Fruit fly (Drosophila melanogaster) whole organism, embryonic: ENCODE results near the gene MAPk-Ak2.
A peak's percentile ranks its signal among the peaks of the same experiment; 100 is the strongest.

ENCODE experiments used
- Atf-2 ChIP-seq: fragments of 200-800 bp; sonication (Bioruptor generic); optimal IDR thresholded peaks from 2 replicates; lab custom pipeline; 2016; ENCODE audit warnings: missing biosample characterization, missing genetic modification characterization
- BEAF-32 ChIP-seq: fragments of 200-800 bp; sonication (Bioruptor generic); optimal IDR thresholded peaks from 3 replicates; lab custom pipeline; 2017; ENCODE audit warnings: missing biosample characterization, missing genetic modification characterization, mild to moderate bottlenecking, moderate library complexity, missing genetic modification reagents
- CG10654 ChIP-seq: fragments of 200-800 bp; sonication (Bioruptor generic); optimal IDR thresholded peaks from 2 replicates; lab custom pipeline; 2016; ENCODE audit warnings: missing biosample characterization, missing genetic modification characterization
- CG11398 ChIP-seq: fragments of 200-800 bp; sonication (Bioruptor generic); optimal IDR thresholded peaks from 2 replicates; lab custom pipeline; 2016; ENCODE audit warnings: missing biosample characterization, missing genetic modification characterization
- CG1603 ChIP-seq: fragments of 200-800 bp; sonication (Bioruptor generic); optimal IDR thresholded peaks from 2 replicates; lab custom pipeline; 2019; ENCODE audit warnings: missing biosample characterization, mild to moderate bottlenecking, missing genetic modification characterization, moderate library complexity
- CG2678 ChIP-seq: fragments of 200-800 bp; sonication (Bioruptor generic); optimal IDR thresholded peaks from 3 replicates; lab custom pipeline; 2019; ENCODE audit warnings: missing biosample characterization, mild to moderate bottlenecking, missing genetic modification characterization, moderate library complexity
- CG3065 ChIP-seq: fragments of 200-800 bp; sonication (Bioruptor generic); optimal IDR thresholded peaks from 2 replicates; lab custom pipeline; 2016; ENCODE audit warnings: missing biosample characterization, missing genetic modification characterization
- CG32532 ChIP-seq: fragments of 200-800 bp; sonication (Bioruptor generic); IDR thresholded peaks from 2 replicates; pipeline ENCODE4 v1.3.6; 2022; ENCODE audit warnings: missing biosample characterization, missing genetic modification characterization
- CG4820 ChIP-seq: fragments of 200-800 bp; sonication (Bioruptor generic); optimal IDR thresholded peaks from 3 replicates; lab custom pipeline; 2016; ENCODE audit warnings: missing biosample characterization, missing genetic modification characterization
- CG6683 ChIP-seq: fragments of 200-800 bp; sonication (Bioruptor generic); optimal IDR thresholded peaks from 2 replicates; lab custom pipeline; 2017; ENCODE audit warnings: missing biosample characterization, mild to moderate bottlenecking, missing genetic modification characterization, missing genetic modification reagents
- CG6813 ChIP-seq: fragments of 200-800 bp; sonication (Bioruptor generic); optimal IDR thresholded peaks from 2 replicates; lab custom pipeline; 2017; ENCODE audit warnings: missing biosample characterization, missing genetic modification characterization, mild to moderate bottlenecking, moderate library complexity, missing genetic modification reagents
- CG7372 ChIP-seq: fragments of 200-800 bp; sonication (Bioruptor generic); IDR thresholded peaks from 2 replicates; pipeline ENCODE4 v1.3.6; 2022; ENCODE audit warnings: missing biosample characterization, missing genetic modification characterization
- CG7963 ChIP-seq: fragments of 200-800 bp; sonication (Bioruptor generic); IDR thresholded peaks from 3 replicates; pipeline ENCODE4 v1.3.6; 2022; ENCODE audit warnings: missing biosample characterization, missing genetic modification characterization; ENCODE audit not compliant: partially characterized antibody
- CG8924 ChIP-seq: fragments of 200-800 bp; optimal IDR thresholded peaks from 3 replicates; lab custom pipeline; 2019; ENCODE audit warnings: missing biosample characterization, mild to moderate bottlenecking, missing genetic modification characterization, moderate library complexity
- CG9215 ChIP-seq: fragments of 200-800 bp; sonication (Bioruptor generic); IDR thresholded peaks from 2 replicates; pipeline ENCODE4 v1.3.6; 2022; ENCODE audit warnings: missing biosample characterization, missing genetic modification characterization
- CG9817 ChIP-seq: fragments of 200-800 bp; sonication (Bioruptor generic); optimal IDR thresholded peaks from 2 replicates; lab custom pipeline; 2018; ENCODE audit warnings: missing biosample characterization, mild to moderate bottlenecking, missing genetic modification characterization, moderate library complexity
- Dbx ChIP-seq: fragments of 200-800 bp; sonication (Bioruptor generic); IDR thresholded peaks from 3 replicates; pipeline ENCODE4 v1.3.6; 2022; ENCODE audit warnings: missing biosample characterization, missing genetic modification characterization
- Dek ChIP-seq: fragments of 200-800 bp; sonication (Bioruptor generic); optimal IDR thresholded peaks from 3 replicates; lab custom pipeline; 2019; ENCODE audit warnings: missing biosample characterization, mild to moderate bottlenecking, missing genetic modification characterization, moderate library complexity
- Doc3 ChIP-seq: fragments of 200-800 bp; sonication (Bioruptor generic); IDR thresholded peaks from 3 replicates; pipeline ENCODE4 v1.3.6; 2022; ENCODE audit warnings: missing biosample characterization, missing genetic modification characterization; ENCODE audit not compliant: partially characterized antibody
- Dp ChIP-seq: fragments of 200-800 bp; sonication (Bioruptor generic); optimal IDR thresholded peaks from 2 replicates; lab custom pipeline; 2018; ENCODE audit warnings: missing biosample characterization, mild to moderate bottlenecking, missing genetic modification characterization, moderate library complexity
- E2f2 ChIP-seq: fragments of 200-800 bp; sonication (Bioruptor generic); IDR thresholded peaks from 2 replicates; pipeline ENCODE4 v1.3.6; 2022; ENCODE audit warnings: missing biosample characterization, missing genetic modification characterization
- Fer1 ChIP-seq: fragments of 200-800 bp; sonication (Bioruptor generic); optimal IDR thresholded peaks from 2 replicates; lab custom pipeline; 2017; ENCODE audit warnings: missing biosample characterization, mild to moderate bottlenecking, missing genetic modification characterization
- H2.0 ChIP-seq: fragments of 200-800 bp; sonication (Bioruptor generic); IDR thresholded peaks from 2 replicates; pipeline ENCODE4 v1.3.6; 2022; ENCODE audit warnings: missing biosample characterization, missing genetic modification characterization
- HHEX ChIP-seq: fragments of 200-800 bp; sonication (Bioruptor generic); optimal IDR thresholded peaks from 3 replicates; lab custom pipeline; 2017; ENCODE audit warnings: missing biosample characterization, mild to moderate bottlenecking, missing genetic modification characterization, missing genetic modification reagents
- Hmr ChIP-seq: fragments of 200-800 bp; sonication (Bioruptor generic); optimal IDR thresholded peaks from 3 replicates; lab custom pipeline; 2017; ENCODE audit warnings: mild to moderate bottlenecking, missing biosample characterization, missing genetic modification reagents, missing genetic modification characterization
- Mad ChIP-seq: fragments of 200-800 bp; sonication (Bioruptor generic); optimal IDR thresholded peaks from 2 replicates; lab custom pipeline; 2016; ENCODE audit warnings: missing biosample characterization, missing genetic modification characterization
- Mrtf ChIP-seq: fragments of 200-800 bp; sonication (Bioruptor generic); IDR thresholded peaks from 3 replicates; pipeline ENCODE4 v1.3.6; 2022; ENCODE audit warnings: missing biosample characterization, missing genetic modification characterization
- Nf-YA ChIP-seq: fragments of 200-800 bp; sonication (Bioruptor generic); IDR thresholded peaks from 2 replicates; pipeline ENCODE4 v1.3.6; 2022; ENCODE audit warnings: missing biosample characterization, missing genetic modification characterization
- Poxn ChIP-seq: fragments of 200-800 bp; sonication (Bioruptor generic); IDR thresholded peaks from 2 replicates; pipeline ENCODE4 v1.3.6; 2022; ENCODE audit warnings: missing biosample characterization, missing genetic modification characterization
- Sin3A ChIP-seq: fragments of >200 bp; optimal IDR thresholded peaks from 2 replicates; lab custom pipeline; 2018
- Spps ChIP-seq: fragments of 200-800 bp; sonication (Bioruptor generic); optimal IDR thresholded peaks from 2 replicates; lab custom pipeline; 2018; ENCODE audit warnings: missing biosample characterization, mild to moderate bottlenecking, missing genetic modification characterization
- Ssrp ChIP-seq: fragments of 200-800 bp; sonication (Bioruptor generic); optimal IDR thresholded peaks from 2 replicates; lab custom pipeline; 2018; ENCODE audit warnings: missing biosample characterization, mild to moderate bottlenecking, missing genetic modification characterization, moderate library complexity
- Vsx1 ChIP-seq: fragments of 200-800 bp; sonication (Bioruptor generic); optimal IDR thresholded peaks from 2 replicates; lab custom pipeline; 2017; ENCODE audit warnings: missing biosample characterization, mild to moderate bottlenecking, missing genetic modification characterization, missing genetic modification reagents
- btn ChIP-seq: fragments of 200-800 bp; sonication (Bioruptor generic); optimal IDR thresholded peaks from 2 replicates; lab custom pipeline; 2016; ENCODE audit warnings: missing biosample characterization, missing genetic modification characterization
- chinmo ChIP-seq: fragments of 200-800 bp; sonication (Bioruptor generic); IDR thresholded peaks from 4 replicates; pipeline ENCODE4 v1.3.6; 2022; ENCODE audit warnings: missing biosample characterization, missing genetic modification characterization; ENCODE audit not compliant: partially characterized antibody
- hth ChIP-seq: fragments of >200 bp; optimal IDR thresholded peaks from 2 replicates; lab custom pipeline; 2017; ENCODE audit warnings: inconsistent platforms
- jing ChIP-seq: fragments of 200-800 bp; sonication (Bioruptor generic); optimal IDR thresholded peaks from 2 replicates; lab custom pipeline; 2018; ENCODE audit warnings: missing biosample characterization, mild to moderate bottlenecking, missing genetic modification characterization
- klu ChIP-seq: fragments of 200-800 bp; sonication (Bioruptor generic); IDR thresholded peaks from 2 replicates; pipeline ENCODE4 v1.3.6; 2022; ENCODE audit warnings: missing biosample characterization, missing genetic modification characterization
- lov ChIP-seq, 2 experiments: fragments of 200-800 bp in 1 of 2; fragments of >200 bp in 1 of 2; sonication (Bioruptor generic) in 1 of 2; IDR thresholded peaks in 1 of 2; optimal IDR thresholded peaks in 1 of 2; 2 replicates in 1 of 2; 3 replicates in 1 of 2; pipeline versions ENCODE4 v1.3.6 to Lab custom; 2017 to 2022; ENCODE audit warnings: missing biosample characterization in 1 of 2, missing genetic modification characterization in 1 of 2
- mirr ChIP-seq: fragments of 200-800 bp; sonication (Bioruptor generic); optimal IDR thresholded peaks from 3 replicates; lab custom pipeline; 2018; ENCODE audit warnings: missing biosample characterization, mild to moderate bottlenecking, missing genetic modification characterization
- rib ChIP-seq: fragments of 200-800 bp; sonication (Bioruptor generic); IDR thresholded peaks from 2 replicates; pipeline ENCODE4 v1.3.6; 2022; ENCODE audit warnings: missing biosample characterization, missing genetic modification characterization
- sens-2 ChIP-seq: fragments of 200-800 bp; sonication (Bioruptor generic); IDR thresholded peaks from 2 replicates; pipeline ENCODE4 v1.3.6; 2022; ENCODE audit warnings: missing biosample characterization, missing genetic modification characterization
- seq ChIP-seq: fragments of 200-800 bp; sonication (Bioruptor generic); IDR thresholded peaks from 2 replicates; pipeline ENCODE4 v1.3.6; 2022; ENCODE audit warnings: missing biosample characterization, missing genetic modification characterization
- sima ChIP-seq: fragments of 200-800 bp; sonication (Bioruptor generic); optimal IDR thresholded peaks from 2 replicates; lab custom pipeline; 2016; ENCODE audit warnings: missing biosample characterization, missing genetic modification characterization
- sisA ChIP-seq: fragments of 200-800 bp; sonication (Bioruptor generic); IDR thresholded peaks from 2 replicates; pipeline ENCODE4 v1.3.6; 2022; ENCODE audit warnings: missing biosample characterization, missing genetic modification characterization
- slou ChIP-seq: fragments of 200-800 bp; sonication (Bioruptor generic); optimal IDR thresholded peaks from 3 replicates; lab custom pipeline; 2016; ENCODE audit warnings: missing biosample characterization, missing genetic modification characterization
- sna ChIP-seq: fragments of 200-800 bp; sonication (Bioruptor generic); IDR thresholded peaks from 2 replicates; pipeline ENCODE4 v1.3.6; 2022; ENCODE audit warnings: missing biosample characterization, missing genetic modification characterization; ENCODE audit not compliant: partially characterized antibody
- so ChIP-seq: fragments of 200-800 bp; sonication (Bioruptor generic); IDR thresholded peaks from 3 replicates; pipeline ENCODE4 v1.3.6; 2022; ENCODE audit warnings: missing biosample characterization, missing genetic modification characterization
- ttk ChIP-seq: fragments of 200-800 bp; sonication (Bioruptor generic); IDR thresholded peaks from 2 replicates; pipeline ENCODE4 v2.1.2; 2022; ENCODE audit warnings: missing biosample characterization, missing genetic modification characterization
- wdn ChIP-seq: fragments of 200-800 bp; sonication (Bioruptor generic); IDR thresholded peaks from 2 replicates; pipeline ENCODE4 v1.3.6; 2022; ENCODE audit warnings: missing biosample characterization, missing genetic modification characterization
- yki ChIP-seq: fragments of >200 bp; optimal IDR thresholded peaks from 3 replicates; lab custom pipeline; 2018
- zen2 ChIP-seq: fragments of 200-800 bp; sonication (Bioruptor generic); IDR thresholded peaks from 3 replicates; pipeline ENCODE4 v1.3.6; 2022; ENCODE audit warnings: missing biosample characterization, missing genetic modification characterization; ENCODE audit not compliant: partially characterized antibody

Gene MAPk-Ak2

dm6 chrX:5786559-5786958, 22.6 kb upstream of the MAPk-Ak2 start (continued):
- TF ChIP-seq CG2678 (no peak), seq (GFP tag; lab: Robert Waterston, UW) (0 out of 2 replicates have a peak, but pooled peaks have one; percentile 37), mirr (no peak), CG6683 (GFP tag; lab: Kevin White, UChicago) (no peak), rib (GFP tag; lab: Robert Waterston, UW) (no peak), Nf-YA (GFP tag; lab: Robert Waterston, UW) (no peak), CG9215 (GFP tag; lab: Robert Waterston, UW) (no peak), Mad (GFP tag; lab: Kevin White, UChicago) (no peak), so (GFP tag; lab: Robert Waterston, UW) (peak; percentile 53; the same call in 1 of the 3 replicates), Vsx1 (no peak), CG10654 (GFP tag; lab: Kevin White, UChicago) (no peak), yki (lab: Kevin White, UChicago) (no peak), CG8924 (tag; lab: Kevin White, UChicago) (peak; percentile 48), sens-2 (GFP tag; lab: Robert Waterston, UW) (no peak), klu (GFP tag; lab: Robert Waterston, UW) (no peak), hth (lab: Kevin White, UChicago) (no peak), Poxn (GFP tag; lab: Robert Waterston, UW) (no peak), Fer1 (GFP tag; lab: Kevin White, UChicago) (no peak), lov (optimal IDR thresholded peaks at IDR 0.05; lab: Kevin White, UChicago) (no peak), lov (GFP tag; IDR thresholded peaks at IDR 0.05; lab: Robert Waterston, UW) (no peak), zen2 (GFP tag; lab: Robert Waterston, UW) (no peak), CG7372 (no peak), H2.0 (GFP tag; lab: Robert Waterston, UW) (no peak), Doc3 (GFP tag; lab: Robert Waterston, UW) (no peak), CG4820 (GFP tag; lab: Kevin White, UChicago) (no peak), sima (GFP tag; lab: Kevin White, UChicago) (no peak), Spps (tag; lab: Kevin White, UChicago) (no peak), wdn (GFP tag; lab: Robert Waterston, UW) (no peak), slou (GFP tag; lab: Kevin White, UChicago) (no peak), btn (GFP tag; lab: Kevin White, UChicago) (no peak), Atf-2 (GFP tag; lab: Kevin White, UChicago) (no peak), Dbx (no peak), E2f2 (GFP tag; lab: Robert Waterston, UW) (peak; percentile 15; the same call in 1 of the 2 replicates), sisA (GFP tag; lab: Robert Waterston, UW) (no peak), CG9817 (tag; lab: Kevin White, UChicago) (no peak), CG32532 (GFP tag; lab: Robert Waterston, UW) (no peak), Dp (GFP tag; lab: Kevin White, UChicago) (no peak), ttk (GFP tag; lab: Robert Waterston, UW) (0 out of 2 replicates have a peak, but pooled peaks have one; percentile 26), jing (GFP tag; lab: Kevin White, UChicago) (no peak), BEAF-32 (GFP tag; lab: Kevin White, UChicago) (no peak), Ssrp (tag; lab: Kevin White, UChicago) (peak; percentile 10), Hmr (peak; percentile 4), HHEX (GFP tag; lab: Kevin White, UChicago) (no peak), CG3065 (GFP tag; lab: Kevin White, UChicago) (no peak), sna (no peak), CG11398 (GFP tag; lab: Kevin White, UChicago) (no peak), CG1603 (no peak), CG6813 (no peak), CG7963 (GFP tag; lab: Robert Waterston, UW) (no peak), Mrtf (GFP tag; lab: Robert Waterston, UW) (no peak), chinmo (GFP tag; lab: Robert Waterston, UW) (no peak), Sin3A (lab: Kevin White, UChicago) (no peak), Dek (tag; lab: Kevin White, UChicago) (peak; percentile 16)
